Fruit fly (Drosophila melanogaster): ENCODE results near the gene CG9231.

DNA sequence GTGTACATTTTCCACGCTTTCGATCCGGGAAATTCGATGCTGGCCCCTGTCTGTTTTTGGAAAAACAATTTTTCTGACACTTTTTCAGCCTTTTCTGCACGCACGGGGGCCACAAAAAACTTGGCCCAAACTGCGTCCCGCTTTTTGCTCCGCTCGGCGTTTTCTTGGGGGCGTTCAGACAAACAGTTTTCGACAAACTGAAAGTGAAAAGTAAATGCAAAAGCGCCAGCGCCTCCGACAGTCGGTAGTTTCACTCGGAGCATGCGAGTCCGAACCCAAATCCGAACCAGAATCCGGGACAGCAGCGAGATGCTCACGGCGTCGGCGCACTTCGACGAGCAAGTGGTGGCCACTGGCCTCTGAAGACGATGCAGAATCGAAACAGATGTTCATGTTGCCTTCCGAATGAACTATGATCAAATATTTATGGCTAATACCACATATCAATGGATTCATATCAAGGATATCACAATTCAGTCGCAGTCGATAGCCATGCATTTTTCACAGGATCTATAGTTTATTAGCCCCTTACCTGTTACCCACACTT, 1.4 kb downstream of the CG9231 start, which contains the start of gene Shal:
- TF ChIP-seq Sox14 (GFP tag; optimal IDR thresholded peaks at IDR 0.05) (no peak), Blimp-1 (GFP tag; optimal IDR thresholded peaks at IDR 0.05) (no peak), CG6854 (GFP tag; optimal IDR thresholded peaks at IDR 0.05) (no peak), esn (GFP tag; optimal IDR thresholded peaks at IDR 0.05) (no peak), CG11762 (GFP tag; optimal IDR thresholded peaks at IDR 0.05; ENCODE audit: insufficient read depth) (no peak), CG16779 (tag; optimal IDR thresholded peaks at IDR 0.05) (no peak)

Measured in whole organism, prepupa.